Fruit fly (Drosophila melanogaster): ENCODE measurements around the gene naz.

naz gene

dm6 chr3R:18298298-18298899 is 30.3 kb downstream of the naz start (continued):
- no peak for TF ChIP-seq CG17361 (GFP tag; IDR thresholded peaks at IDR 0.05)
- TF ChIP-seq CG10274 (GFP tag; optimal IDR thresholded peaks at IDR 0.05), result no peak
- peak; percentile 31 for TF ChIP-seq run (tag; optimal IDR thresholded peaks at IDR 0.05)
- no peak for TF ChIP-seq Dp (GFP tag; optimal IDR thresholded peaks at IDR 0.05)
- peak; percentile 61 for TF ChIP-seq Ets65A (GFP tag)
- peak; percentile 54; the same call in 2 of the 3 replicates for TF ChIP-seq Dbx (GFP tag; IDR thresholded peaks at IDR 0.05)
- peak; percentile 14 for TF ChIP-seq ATbp (GFP tag; optimal IDR thresholded peaks at IDR 0.05)
- TF ChIP-seq CG10321 (GFP tag; IDR thresholded peaks at IDR 0.05), result no peak
- TF ChIP-seq CG1233 (GFP tag; optimal IDR thresholded peaks at IDR 0.05), result no peak
- peak; percentile 42 for TF ChIP-seq CG6854 (GFP tag; optimal IDR thresholded peaks at IDR 0.05)
- TF ChIP-seq CG4707 (GFP tag; optimal IDR thresholded peaks at IDR 0.05), result no peak
- no peak for TF ChIP-seq CG7745 (tag; optimal IDR thresholded peaks at IDR 0.05)
- TF ChIP-seq fd3F (GFP tag; optimal IDR thresholded peaks at IDR 0.05), result no peak
- no peak for TF ChIP-seq Ets97D (GFP tag; optimal IDR thresholded peaks at IDR 0.05)
- TF ChIP-seq Trl (optimal IDR thresholded peaks at IDR 0.05), result peak; percentile 41 to 53
- TF ChIP-seq Trl (GFP tag; optimal IDR thresholded peaks at IDR 0.05), result no peak
- TF ChIP-seq Neu2 (GFP tag; optimal IDR thresholded peaks at IDR 0.05; ENCODE audit: borderline replicate concordance), result no peak
- TF ChIP-seq D19B (GFP tag; optimal IDR thresholded peaks at IDR 0.05), result no peak
- TF ChIP-seq CG12071 (GFP tag; optimal IDR thresholded peaks at IDR 0.05), result peak; percentile 38
- peak; percentile 26 for TF ChIP-seq nom (GFP tag; optimal IDR thresholded peaks at IDR 0.05)
- TF ChIP-seq eyg (GFP tag; optimal IDR thresholded peaks at IDR 0.05), result no peak
- TF ChIP-seq CG3281 (GFP tag; optimal IDR thresholded peaks at IDR 0.05), result peak; percentile 8
- TF ChIP-seq CG9876 (GFP tag; optimal IDR thresholded peaks at IDR 0.05), result no peak
- no peak for TF ChIP-seq onecut (GFP tag; IDR thresholded peaks at IDR 0.05)
- peak; percentile 65 for TF ChIP-seq sob (GFP tag; IDR thresholded peaks at IDR 0.05)
- TF ChIP-seq ERR (GFP tag; optimal IDR thresholded peaks at IDR 0.05), result peak; percentile 43
- no peak for TF ChIP-seq CG1603 (tag; optimal IDR thresholded peaks at IDR 0.05)
- no peak for TF ChIP-seq CG16863 (GFP tag; optimal IDR thresholded peaks at IDR 0.05)
- TF ChIP-seq pho (GFP tag; optimal IDR thresholded peaks at IDR 0.05), result no peak
- TF ChIP-seq bab2 (GFP tag; optimal IDR thresholded peaks at IDR 0.05), result no peak
- TF ChIP-seq CG3163 (GFP tag; optimal IDR thresholded peaks at IDR 0.05), result peak; percentile 22
- no peak for TF ChIP-seq CG1792 (GFP tag; optimal IDR thresholded peaks at IDR 0.05)
- no peak for TF ChIP-seq C15 (GFP tag; IDR thresholded peaks at IDR 0.05)
- TF ChIP-seq CG11093 (GFP tag; IDR thresholded peaks at IDR 0.05), result no peak
- TF ChIP-seq Poxn (GFP tag; IDR thresholded peaks at IDR 0.05), result no peak
- no peak for TF ChIP-seq lov (optimal IDR thresholded peaks at IDR 0.05)
- no peak for TF ChIP-seq lov (GFP tag; IDR thresholded peaks at IDR 0.05)
- peak; percentile 12 for TF ChIP-seq pb (GFP tag; optimal IDR thresholded peaks at IDR 0.05)
- peak; percentile 58; the same call in 1 of the 2 replicates for TF ChIP-seq Awh (GFP tag; IDR thresholded peaks at IDR 0.05)
- TF ChIP-seq CG42726 (GFP tag; IDR thresholded peaks at IDR 0.05; ENCODE audit: partially characterized antibody), result no peak
- peak; percentile 53 for TF ChIP-seq CG15479 (GFP tag; optimal IDR thresholded peaks at IDR 0.05)
- TF ChIP-seq Dref (GFP tag; IDR thresholded peaks at IDR 0.05), result 0 out of 2 replicates have a peak, but pooled peaks have one; percentile 20
- TF ChIP-seq Aef1 (GFP tag; IDR thresholded peaks at IDR 0.05), result peak; percentile 72
- peak in 1 of 2 experiments; percentile 43 for TF ChIP-seq Hr78 (GFP tag; optimal IDR thresholded peaks at IDR 0.05)
- TF ChIP-seq CG9727 (GFP tag; optimal IDR thresholded peaks at IDR 0.05), result peak; percentile 6
- no peak for TF ChIP-seq ro (GFP tag; IDR thresholded peaks at IDR 0.05)
- no peak for TF ChIP-seq CG1602 (GFP tag; optimal IDR thresholded peaks at IDR 0.05)
- TF ChIP-seq Bgb (GFP tag; IDR thresholded peaks at IDR 0.05; ENCODE audit: partially characterized antibody), result peak; percentile 28; the same call in 1 of the 2 replicates
- peak; percentile 67 for TF ChIP-seq MESR4 (GFP tag; optimal IDR thresholded peaks at IDR 0.05)
- TF ChIP-seq kni (GFP tag; optimal IDR thresholded peaks at IDR 0.05), result no peak
- TF ChIP-seq CkIIα-i1 (GFP tag; IDR thresholded peaks at IDR 0.05), result no peak

Data from whole organism, embryonic.